Fruit fly (Drosophila melanogaster) whole organism, prepupa: Measurements from ENCODE around the gene CG12116.

Experiments
- CG11902 ChIP-seq: fragments of 200-800 bp; sonication (Bioruptor generic); optimal IDR thresholded peaks from 3 replicates; lab custom pipeline; 2016; ENCODE audit warnings: missing biosample characterization, missing genetic modification characterization
- CG34406 ChIP-seq: fragments of 200-800 bp; sonication (Bioruptor generic); optimal IDR thresholded peaks from 3 replicates; lab custom pipeline; 2016; ENCODE audit warnings: missing biosample characterization, missing genetic modification characterization
- CG6854 ChIP-seq: fragments of 200-800 bp; sonication (Bioruptor generic); optimal IDR thresholded peaks from 2 replicates; lab custom pipeline; 2017; ENCODE audit warnings: missing biosample characterization, mild to moderate bottlenecking, missing genetic modification characterization
- CG8632 ChIP-seq: fragments of 200-800 bp; sonication (Bioruptor generic); optimal IDR thresholded peaks from 3 replicates; lab custom pipeline; 2016; ENCODE audit warnings: missing biosample characterization, missing genetic modification characterization
- Eip75B ChIP-seq: fragments of 200-800 bp; sonication (Bioruptor generic); optimal IDR thresholded peaks from 3 replicates; lab custom pipeline; 2016; ENCODE audit warnings: missing biosample characterization, missing genetic modification characterization
- Ets96B ChIP-seq: fragments of 200-800 bp; optimal IDR thresholded peaks from 2 replicates; lab custom pipeline; 2019; ENCODE audit warnings: missing biosample characterization, mild to moderate bottlenecking, missing genetic modification characterization, moderate library complexity
- Hr39 ChIP-seq: fragments of 200-800 bp; sonication (Bioruptor generic); optimal IDR thresholded peaks from 2 replicates; lab custom pipeline; 2016; ENCODE audit warnings: missing biosample characterization, missing genetic modification characterization
- eg ChIP-seq: fragments of 200-800 bp; sonication (Bioruptor generic); IDR thresholded peaks from 3 replicates; pipeline ENCODE4 v1.3.6; 2022; ENCODE audit warnings: missing biosample characterization, missing genetic modification characterization
- fd85E ChIP-seq: fragments of 200-800 bp; sonication (Bioruptor generic); optimal IDR thresholded peaks from 3 replicates; lab custom pipeline; 2016; ENCODE audit warnings: missing biosample characterization, missing genetic modification characterization
- salr ChIP-seq, 2 experiments: fragments of 200-800 bp; sonication (Bioruptor generic); optimal IDR thresholded peaks; 3 replicates each; lab custom pipeline; 2016 to 2018; ENCODE audit warnings: missing biosample characterization in 2 of 2, missing genetic modification characterization in 2 of 2, mild to moderate bottlenecking in 1 of 2
- vri ChIP-seq: fragments of 200-800 bp; sonication (Bioruptor generic); optimal IDR thresholded peaks from 3 replicates; lab custom pipeline; 2016; ENCODE audit warnings: missing biosample characterization, mild to moderate bottlenecking, missing genetic modification characterization

DNA sequence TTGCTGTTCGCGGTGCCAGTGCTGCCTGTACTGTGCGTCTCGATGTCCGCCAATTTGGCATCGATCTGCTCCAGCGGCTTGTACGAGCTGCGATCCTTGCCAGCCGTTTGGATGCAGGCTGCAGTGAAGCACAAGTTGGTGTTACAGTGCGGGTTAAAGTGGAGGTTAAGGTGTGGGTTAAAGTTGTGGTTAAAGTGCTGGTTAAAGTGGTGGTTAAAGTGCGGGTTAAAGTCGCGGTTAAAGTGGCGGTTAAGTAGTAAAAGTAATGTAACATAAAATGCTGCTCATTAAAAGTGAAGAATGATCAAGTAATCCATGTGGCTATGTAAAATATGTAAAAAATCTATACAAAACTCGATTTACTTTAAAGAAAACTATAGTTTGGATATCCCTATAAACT is 16.6 kb downstream of the CG12116 start:
- no peak for TF ChIP-seq salr (GFP tag; optimal IDR thresholded peaks at IDR 0.05; lab: Kevin White, UChicago)
- no peak for TF ChIP-seq CG34406 (GFP tag; lab: Kevin White, UChicago)
- no peak for TF ChIP-seq Hr39
- TF ChIP-seq CG6854, result no peak
- TF ChIP-seq Ets96B (tag; lab: Kevin White, UChicago), result no peak
- no peak for TF ChIP-seq eg (GFP tag; lab: Robert Waterston, UW)
- TF ChIP-seq CG8632 (GFP tag; lab: Kevin White, UChicago), result no peak
- TF ChIP-seq CG11902 (GFP tag; lab: Kevin White, UChicago), result no peak
- TF ChIP-seq vri, result no peak
- no peak for TF ChIP-seq Eip75B (GFP tag; lab: Kevin White, UChicago)
- TF ChIP-seq fd85E (GFP tag; lab: Kevin White, UChicago), result no peak
